Worm (Caenorhabditis elegans) whole organism, L4 larva: ENCODE measurements around the gene F09E10.7.

Source experiments
- D1046.2 ChIP-seq: fragments of 200-800 bp; sonication (Bioruptor generic); IDR thresholded peaks from 2 replicates; pipeline ENCODE4 v1.3.6; 2022; ENCODE audit warnings: missing genetic modification characterization, missing compliant biosample characterization
- F10B5.3 ChIP-seq: sonication (generic microtip); optimal IDR thresholded peaks from 2 replicates; lab custom pipeline; 2016; ENCODE audit warnings: mild to moderate bottlenecking, missing genetic modification characterization, missing compliant biosample characterization
- F49E8.2 ChIP-seq: sonication (generic microtip); optimal IDR thresholded peaks from 2 replicates; lab custom pipeline; 2016; ENCODE audit warnings: missing compliant biosample characterization, mild to moderate bottlenecking, missing genetic modification characterization, borderline replicate concordance
- T26A8.4 ChIP-seq: fragments of 200-800 bp; sonication (Bioruptor generic); IDR thresholded peaks from 2 replicates; pipeline ENCODE4 v1.3.6; 2022; ENCODE audit warnings: missing genetic modification characterization, missing compliant biosample characterization
- Y105C5A.15 ChIP-seq: fragments of 200-800 bp; sonication (Bioruptor generic); IDR thresholded peaks from 2 replicates; pipeline ENCODE4 v1.3.6; 2022; ENCODE audit warnings: missing genetic modification characterization, missing compliant biosample characterization
- Y75B8A.6 ChIP-seq: fragments of 200-800 bp; sonication (Bioruptor generic); IDR thresholded peaks from 2 replicates; pipeline ENCODE4 v1.3.6; 2022; ENCODE audit warnings: missing genetic modification reagents, missing genetic modification characterization, missing compliant biosample characterization
- ZK337.2 ChIP-seq: fragments of 200-800 bp; sonication (Bioruptor generic); IDR thresholded peaks from 2 replicates; pipeline ENCODE4 v1.3.6; 2022; ENCODE audit warnings: missing genetic modification reagents, missing genetic modification characterization, missing compliant biosample characterization
- aly-2 ChIP-seq: sonication (generic microtip); optimal IDR thresholded peaks from 2 replicates; lab custom pipeline; 2018; ENCODE audit warnings: missing biosample characterization, missing genetic modification characterization
- ceh-20 ChIP-seq: fragments of 200-800 bp; sonication (Bioruptor generic); IDR thresholded peaks from 2 replicates; pipeline ENCODE4 v1.3.6; 2022; ENCODE audit warnings: missing genetic modification reagents, missing genetic modification characterization, missing compliant biosample characterization
- ceh-28 ChIP-seq: fragments of 150-350 bp; optimal IDR thresholded peaks from 2 replicates; lab custom pipeline; 2014; ENCODE audit warnings: missing biosample characterization, missing genetic modification reagents, missing genetic modification characterization
- ceh-44 ChIP-seq: fragments of 200-800 bp; sonication (Bioruptor generic); IDR thresholded peaks from 2 replicates; pipeline ENCODE4 v1.3.6; 2022; ENCODE audit warnings: missing genetic modification reagents, missing genetic modification characterization, missing compliant biosample characterization
- daf-16 ChIP-seq, 3 experiments: sonication (generic microtip); optimal IDR thresholded peaks; 2 replicates each; lab custom pipeline; 2016 to 2017; ENCODE audit warnings: missing genetic modification characterization in 3 of 3, missing genetic modification reagents in 3 of 3, mild to moderate bottlenecking in 2 of 3, missing compliant biosample characterization in 2 of 3, missing biosample characterization in 1 of 3, moderate library complexity in 1 of 3
- dmd-6 ChIP-seq: fragments of 200-800 bp; sonication (Bioruptor generic); IDR thresholded peaks from 2 replicates; pipeline ENCODE4 v1.3.6; 2022; ENCODE audit warnings: missing genetic modification reagents, missing genetic modification characterization, missing compliant biosample characterization
- dve-1 ChIP-seq: sonication (generic microtip); optimal IDR thresholded peaks from 2 replicates; lab custom pipeline; 2017; ENCODE audit warnings: antibody characterized with exemption, mild to moderate bottlenecking, missing genetic modification characterization, missing compliant biosample characterization; ENCODE audit not compliant: insufficient read depth
- egl-27 ChIP-seq: sonication (generic microtip); optimal IDR thresholded peaks from 3 replicates; lab custom pipeline; 2017; ENCODE audit warnings: missing biosample characterization, missing genetic modification reagents, missing genetic modification characterization
- lin-1 ChIP-seq: fragments of 200-800 bp; sonication (Bioruptor generic); IDR thresholded peaks from 2 replicates; pipeline ENCODE4 v1.3.6; 2022; ENCODE audit warnings: missing genetic modification reagents, missing genetic modification characterization, missing compliant biosample characterization
- lin-15B ChIP-seq: fragments of 150-350 bp; sonication (generic microtip); optimal IDR thresholded peaks from 3 replicates; lab custom pipeline; 2014; ENCODE audit warnings: missing biosample characterization, missing genetic modification characterization
- lin-29 ChIP-seq: fragments of 200-800 bp; sonication (Bioruptor generic); IDR thresholded peaks from 2 replicates; pipeline ENCODE4 v1.3.6; 2022; ENCODE audit warnings: missing genetic modification reagents, missing genetic modification characterization, missing compliant biosample characterization
- lin-38 ChIP-seq: fragments of 200-800 bp; sonication (Bioruptor generic); IDR thresholded peaks from 2 replicates; pipeline ENCODE4 v1.3.6; 2022; ENCODE audit warnings: missing genetic modification reagents, missing genetic modification characterization, missing compliant biosample characterization
- lsy-2 ChIP-seq, 2 experiments: fragments of 150-350 bp in 1 of 2; sonication (generic microtip) in 1 of 2; optimal IDR thresholded peaks; 2 replicates each; lab custom pipeline; 2014 to 2017; ENCODE audit warnings: missing biosample characterization in 2 of 2, missing genetic modification characterization in 2 of 2
- madf-5 ChIP-seq, 2 experiments: fragments of 200-800 bp; sonication (Bioruptor generic); IDR thresholded peaks; 2 replicates each; pipeline ENCODE4 v1.3.6; 2022; ENCODE audit warnings: missing compliant biosample characterization in 2 of 2, missing genetic modification characterization in 2 of 2
- mdl-1 ChIP-seq, 2 experiments: fragments of 150-350 bp in 1 of 2; sonication (generic microtip) in 1 of 2; optimal IDR thresholded peaks; 2 replicates each; lab custom pipeline; 2014 to 2017; ENCODE audit warnings: missing biosample characterization in 2 of 2, missing genetic modification characterization in 2 of 2
- mdt-29 ChIP-seq: fragments of 200-800 bp; sonication (Bioruptor generic); IDR thresholded peaks from 2 replicates; pipeline ENCODE4 v1.3.6; 2022; ENCODE audit warnings: missing genetic modification reagents, missing genetic modification characterization, missing compliant biosample characterization
- mep-1 ChIP-seq: fragments of 150-350 bp; sonication (generic microtip); optimal IDR thresholded peaks from 3 replicates; lab custom pipeline; 2014; ENCODE audit warnings: missing biosample characterization, missing genetic modification characterization
- mes-2 ChIP-seq: sonication (generic microtip); optimal IDR thresholded peaks from 2 replicates; lab custom pipeline; 2016; ENCODE audit warnings: missing genotype, mild to moderate bottlenecking, missing genetic modification characterization, missing compliant biosample characterization; ENCODE audit not compliant: poor library complexity, severe bottlenecking
- mxl-3 ChIP-seq: fragments of 200-800 bp; sonication (Bioruptor generic); optimal IDR thresholded peaks from 2 replicates; lab custom pipeline; 2018; ENCODE audit warnings: mild to moderate bottlenecking, missing genetic modification characterization, missing compliant biosample characterization
- nhr-10 ChIP-seq: fragments of 150-350 bp; optimal IDR thresholded peaks from 2 replicates; lab custom pipeline; 2014; ENCODE audit warnings: missing biosample characterization, missing genetic modification characterization
- nhr-111 ChIP-seq: fragments of 200-800 bp; sonication (Bioruptor generic); optimal IDR thresholded peaks from 2 replicates; lab custom pipeline; 2018; ENCODE audit warnings: mild to moderate bottlenecking, missing genetic modification characterization, missing compliant biosample characterization
- nhr-237 ChIP-seq: sonication (generic microtip); optimal IDR thresholded peaks from 2 replicates; lab custom pipeline; 2017; ENCODE audit warnings: missing biosample characterization, missing genetic modification characterization
- nhr-28 ChIP-seq: fragments of 150-350 bp; optimal IDR thresholded peaks from 2 replicates; lab custom pipeline; 2014; ENCODE audit warnings: missing biosample characterization, missing genetic modification characterization
- nhr-41 ChIP-seq: fragments of 200-800 bp; sonication (Bioruptor generic); IDR thresholded peaks from 2 replicates; pipeline ENCODE4 v1.3.6; 2022; ENCODE audit warnings: missing genetic modification reagents, missing genetic modification characterization, missing compliant biosample characterization
- nhr-42 ChIP-seq: fragments of 200-800 bp; sonication (Bioruptor generic); IDR thresholded peaks from 2 replicates; pipeline ENCODE4 v1.3.6; 2022; ENCODE audit warnings: missing genetic modification characterization, missing compliant biosample characterization
- nhr-6 ChIP-seq: fragments of 150-350 bp; optimal IDR thresholded peaks from 2 replicates; lab custom pipeline; 2014; ENCODE audit warnings: missing biosample characterization, missing genetic modification characterization
- nhr-76 ChIP-seq: fragments of 150-350 bp; optimal IDR thresholded peaks from 2 replicates; lab custom pipeline; 2014; ENCODE audit warnings: missing biosample characterization, missing genetic modification characterization
- nhr-77 ChIP-seq: fragments of 150-350 bp; optimal IDR thresholded peaks from 2 replicates; lab custom pipeline; 2014; ENCODE audit warnings: missing biosample characterization, missing genetic modification characterization
- pha-4 ChIP-seq, 2 experiments: fragments of 150-350 bp in 1 of 2; fragments of 200-800 bp in 1 of 2; sonication (Bioruptor generic) in 1 of 2; IDR thresholded peaks in 1 of 2; optimal IDR thresholded peaks in 1 of 2; 2 replicates each; pipeline versions ENCODE4 v1.3.6 to Lab custom; 2014 to 2022; ENCODE audit warnings: missing genetic modification characterization in 2 of 2, missing genetic modification reagents in 2 of 2, missing biosample characterization in 1 of 2, missing compliant biosample characterization in 1 of 2
- pqm-1 ChIP-seq: sonication (generic microtip); optimal IDR thresholded peaks from 2 replicates; lab custom pipeline; 2017; ENCODE audit warnings: missing biosample characterization, missing genetic modification characterization
- saeg-2 ChIP-seq: fragments of 200-800 bp; sonication (Bioruptor generic); IDR thresholded peaks from 2 replicates; pipeline ENCODE4 v1.3.6; 2022; ENCODE audit warnings: missing genetic modification reagents, missing genetic modification characterization, missing compliant biosample characterization
- set-16 ChIP-seq: fragments of 200-800 bp; sonication (Bioruptor generic); IDR thresholded peaks from 2 replicates; pipeline ENCODE4 v1.3.6; 2022; ENCODE audit warnings: missing genetic modification reagents, missing genetic modification characterization, missing compliant biosample characterization
- spr-3 ChIP-seq: fragments of 200-800 bp; sonication (Bioruptor generic); optimal IDR thresholded peaks from 2 replicates; lab custom pipeline; 2018; ENCODE audit warnings: mild to moderate bottlenecking, missing genetic modification characterization, missing compliant biosample characterization
- unc-39 ChIP-seq: sonication (generic microtip); optimal IDR thresholded peaks from 2 replicates; lab custom pipeline; 2017; ENCODE audit warnings: missing biosample characterization, missing genetic modification characterization
- zfp-2 ChIP-seq: sonication (generic microtip); optimal IDR thresholded peaks from 2 replicates; lab custom pipeline; 2016; ENCODE audit warnings: mild to moderate bottlenecking, missing genetic modification characterization, missing compliant biosample characterization
- zip-11 ChIP-seq: fragments of 200-800 bp; sonication (Bioruptor generic); IDR thresholded peaks from 2 replicates; pipeline ENCODE4 v1.3.6; 2022; ENCODE audit warnings: missing genetic modification characterization, missing compliant biosample characterization

Gene F09E10.7

ce11 chrX:1464699-1465098, 37.0 kb downstream of the F09E10.7 start, which contains the start of gene D1005.6:
TSS of gene D1005.6 (minus strand) at chrX:1464799.
- TF ChIP-seq nhr-237 (tag; lab: Kevin White, UChicago) (no peak), saeg-2 (no peak), zfp-2 (tag; lab: Kevin White, UChicago) (no peak), D1046.2 (GFP tag; lab: Robert Waterston, UW) (no peak), ceh-44 (GFP tag; lab: Robert Waterston, UW) (no peak), unc-39 (tag; lab: Kevin White, UChicago) (no peak)

ce11 chrX:1459756-1460155, 41.9 kb downstream of the F09E10.7 start:
- TF ChIP-seq daf-16 (GFP tag; optimal IDR thresholded peaks at IDR 0.05; lab: Kevin White, UChicago) (no peak), daf-16 (tag; optimal IDR thresholded peaks at IDR 0.05; lab: Kevin White, UChicago) (peak; percentile 58), Y75B8A.6 (GFP tag; lab: Robert Waterston, UW) (no peak), nhr-41 (no peak), nhr-76 (no peak), madf-5 (GFP tag; IDR thresholded peaks at IDR 0.05; lab: Robert Waterston, UW) (no peak)

- peak in 1 of 2 experiments; percentile 64 for TF ChIP-seq mdl-1 (tag; optimal IDR thresholded peaks at IDR 0.05; lab: Kevin White, UChicago)
- peak; percentile 40 for TF ChIP-seq nhr-28 (tag; lab: Kevin White, UChicago)
- TF ChIP-seq T26A8.4 (GFP tag; lab: Robert Waterston, UW), result no peak
- peak; percentile 35 for TF ChIP-seq mxl-3 (GFP tag; lab: Kevin White, UChicago)
Measured at ce11 chrX:1458793-1459192, 42.9 kb downstream of the F09E10.7 start, which contains the start of gene D1005.2. TSS of gene D1005.2 (plus strand) at chrX:1459022.

ce11 chrX:1456350-1457080, 45.1 kb downstream of the F09E10.7 start:
- TF ChIP-seq nhr-111 (no peak), F49E8.2 (tag; lab: Kevin White, UChicago) (no peak), lsy-2 (tag; optimal IDR thresholded peaks at IDR 0.05; lab: Kevin White, UChicago) (peak; percentile 39 to 62), lin-1 (GFP tag; lab: Robert Waterston, UW) (no peak), lin-38 (GFP tag; lab: Robert Waterston, UW) (no peak), lin-29 (GFP tag; lab: Robert Waterston, UW) (no peak), mes-2 (peak; percentile 62), set-16 (no peak), dve-1 (tag; lab: Kevin White, UChicago) (peak; percentile 64), ZK337.2 (GFP tag; lab: Robert Waterston, UW) (no peak), zip-11 (GFP tag; lab: Robert Waterston, UW) (no peak), mdt-29 (GFP tag; lab: Robert Waterston, UW) (no peak), ceh-28 (tag; lab: Kevin White, UChicago) (no peak), mdl-1 (tag; optimal IDR thresholded peaks at IDR 0.05; lab: Kevin White, UChicago) (peak in 1 of 2 experiments; percentile 67), aly-2 (tag; lab: Kevin White, UChicago) (no peak), egl-27 (tag; lab: Kevin White, UChicago) (no peak), T26A8.4 (GFP tag; lab: Robert Waterston, UW) (no peak), nhr-10 (no peak), pqm-1 (peak; percentile 25), nhr-77 (tag; lab: Kevin White, UChicago) (peak; percentile 57), unc-39 (tag; lab: Kevin White, UChicago) (no peak), pha-4 (GFP tag; IDR thresholded peaks at IDR 0.05; lab: Robert Waterston, UW) (no peak), pha-4 (tag; optimal IDR thresholded peaks at IDR 0.05; lab: Kevin White, UChicago) (peak; percentile 98), nhr-6 (tag; lab: Kevin White, UChicago) (peak; percentile 26), nhr-28 (tag; lab: Kevin White, UChicago) (peak; percentile 65), dmd-6 (peak; percentile 51), Y105C5A.15 (GFP tag; lab: Robert Waterston, UW) (no peak), ceh-20 (GFP tag; lab: Robert Waterston, UW) (0 out of 2 replicates have a peak, but pooled peaks have one; percentile 42), mep-1 (tag; lab: Kevin White, UChicago) (peak; percentile 68), spr-3 (no peak), nhr-42 (GFP tag; lab: Robert Waterston, UW) (no peak), lin-15B (no peak), F10B5.3 (no peak)
